Fruit fly (Drosophila melanogaster): ENCODE measurements around the gene Elp1.

The Elp1 gene

DNA sequence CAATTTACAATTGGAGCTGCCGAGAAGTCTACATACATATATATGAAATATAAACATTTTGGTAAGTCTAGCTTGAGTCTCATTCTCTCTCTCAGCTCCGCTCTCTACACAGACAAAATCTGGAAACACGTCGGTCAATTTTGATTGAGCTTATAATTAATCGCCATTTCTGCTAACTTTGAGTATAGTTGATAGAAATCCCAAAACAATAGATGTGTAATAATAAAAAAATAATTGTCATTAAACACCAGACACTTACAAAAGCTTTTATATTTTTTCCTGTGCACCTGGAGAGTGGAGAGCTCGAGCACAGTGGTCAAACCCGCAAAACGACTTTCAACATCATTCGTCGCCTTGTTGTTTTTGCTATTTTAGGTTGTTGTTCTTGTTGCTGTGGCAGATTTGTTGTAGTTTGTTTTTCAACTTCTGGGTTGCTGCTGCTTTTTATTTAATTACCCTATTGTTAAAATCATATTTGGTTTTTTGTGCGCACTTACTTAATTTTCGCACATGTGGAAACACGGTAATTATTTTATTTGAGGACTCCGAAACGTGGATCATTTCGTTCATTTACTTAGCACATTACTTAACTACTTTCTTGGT is 5.9 kb downstream of the Elp1 start (continued):
- peak; percentile 93 for TF ChIP-seq CG8944 (GFP tag; optimal IDR thresholded peaks at IDR 0.05)
- peak; percentile 95 for TF ChIP-seq CG14050 (GFP tag; IDR thresholded peaks at IDR 0.05)
- peak; percentile 93 for TF ChIP-seq CG13123 (GFP tag; optimal IDR thresholded peaks at IDR 0.05)
- peak; percentile 97 for TF ChIP-seq chn (GFP tag; optimal IDR thresholded peaks at IDR 0.05)
- no peak for TF ChIP-seq CG6791 (GFP tag; IDR thresholded peaks at IDR 0.05; ENCODE audit: partially characterized antibody)
- TF ChIP-seq CG18011 (GFP tag; optimal IDR thresholded peaks at IDR 0.05), result peak; percentile 86
- TF ChIP-seq CG14667 (GFP tag; IDR thresholded peaks at IDR 0.05), result peak; percentile 93
- TF ChIP-seq HLH4C (GFP tag; IDR thresholded peaks at IDR 0.05; ENCODE audit: partially characterized antibody), result no peak
- TF ChIP-seq Atf6 (GFP tag; IDR thresholded peaks at IDR 0.05), result peak; percentile 97
- TF ChIP-seq CG10462 (GFP tag; optimal IDR thresholded peaks at IDR 0.05), result peak; percentile 89
- peak; percentile 84 for TF ChIP-seq psq (GFP tag; optimal IDR thresholded peaks at IDR 0.05)
- TF ChIP-seq Atf-2 (GFP tag; optimal IDR thresholded peaks at IDR 0.05), result peak; percentile 93
- peak; percentile 94 for TF ChIP-seq Dad (GFP tag; optimal IDR thresholded peaks at IDR 0.05)
- TF ChIP-seq CG17912 (GFP tag; optimal IDR thresholded peaks at IDR 0.05), result peak; percentile 41
- TF ChIP-seq cas (GFP tag; IDR thresholded peaks at IDR 0.05), result peak; percentile 95
- peak; percentile 93 for TF ChIP-seq CG14710 (tag; optimal IDR thresholded peaks at IDR 0.05)
- TF ChIP-seq kni (GFP tag; optimal IDR thresholded peaks at IDR 0.05), result no peak
- peak; percentile 92 for TF ChIP-seq CG3838 (GFP tag; optimal IDR thresholded peaks at IDR 0.05)
- TF ChIP-seq CG1647 (GFP tag; optimal IDR thresholded peaks at IDR 0.05), result peak; percentile 96
- TF ChIP-seq usp (GFP tag; optimal IDR thresholded peaks at IDR 0.05), result no peak
- TF ChIP-seq Stat92E (GFP tag; optimal IDR thresholded peaks at IDR 0.05), result peak in 1 of 3 experiments; percentile 71
- peak; percentile 95 for TF ChIP-seq CG11504 (tag; optimal IDR thresholded peaks at IDR 0.05)
- peak; percentile 97 for TF ChIP-seq E2f1 (GFP tag; IDR thresholded peaks at IDR 0.05)
- no peak for TF ChIP-seq unc-4 (GFP tag; IDR thresholded peaks at IDR 0.05; ENCODE audit: partially characterized antibody)
- TF ChIP-seq CG4730 (GFP tag; IDR thresholded peaks at IDR 0.05), result peak; percentile 95
- peak; percentile 96 for TF ChIP-seq CG17568 (GFP tag; optimal IDR thresholded peaks at IDR 0.05)
- TF ChIP-seq Oaz (GFP tag; IDR thresholded peaks at IDR 0.05), result peak; percentile 88
- TF ChIP-seq btn (GFP tag; optimal IDR thresholded peaks at IDR 0.05), result peak; percentile 85
- peak; percentile 93 for TF ChIP-seq gcm2 (GFP tag; optimal IDR thresholded peaks at IDR 0.05)
- peak; percentile 97 for TF ChIP-seq corto (GFP tag; optimal IDR thresholded peaks at IDR 0.05)
- peak; percentile 83 for TF ChIP-seq Myb (GFP tag; optimal IDR thresholded peaks at IDR 0.05)
- TF ChIP-seq CG10959 (GFP tag; IDR thresholded peaks at IDR 0.05), result peak; percentile 90
- TF ChIP-seq Hand (GFP tag; optimal IDR thresholded peaks at IDR 0.05), result peak; percentile 92
- TF ChIP-seq wek (GFP tag; optimal IDR thresholded peaks at IDR 0.05), result peak; percentile 84
- peak; percentile 77 for TF ChIP-seq z (GFP tag; IDR thresholded peaks at IDR 0.05)
- peak; percentile 87 for TF ChIP-seq emc (GFP tag; optimal IDR thresholded peaks at IDR 0.05)
- peak; percentile 89 for TF ChIP-seq D19B (GFP tag; optimal IDR thresholded peaks at IDR 0.05)
- TF ChIP-seq her (GFP tag; optimal IDR thresholded peaks at IDR 0.05), result peak; percentile 91
- TF ChIP-seq Dbx (GFP tag; IDR thresholded peaks at IDR 0.05), result peak; percentile 97
- TF ChIP-seq tin (GFP tag; optimal IDR thresholded peaks at IDR 0.05), result peak; percentile 95
- TF ChIP-seq dati (GFP tag; IDR thresholded peaks at IDR 0.05), result peak; percentile 90
- peak; percentile 95 for TF ChIP-seq CG17361 (GFP tag; IDR thresholded peaks at IDR 0.05)
- peak; percentile 96 for TF ChIP-seq Dip3 (GFP tag; optimal IDR thresholded peaks at IDR 0.05)
- TF ChIP-seq Mrtf (GFP tag; IDR thresholded peaks at IDR 0.05), result peak; percentile 96
- peak; percentile 86 for TF ChIP-seq sqz (GFP tag; optimal IDR thresholded peaks at IDR 0.05)
- peak; percentile 97 for TF ChIP-seq H15 (GFP tag; IDR thresholded peaks at IDR 0.05)
- TF ChIP-seq CG11247 (GFP tag; IDR thresholded peaks at IDR 0.05), result peak; percentile 96
- TF ChIP-seq CG15269 (tag; optimal IDR thresholded peaks at IDR 0.05), result peak; percentile 98
- TF ChIP-seq vnd (GFP tag; IDR thresholded peaks at IDR 0.05; ENCODE audit: partially characterized antibody), result no peak
- peak; percentile 85 for TF ChIP-seq CG33557 (GFP tag; optimal IDR thresholded peaks at IDR 0.05)
